Worm (Caenorhabditis elegans): ENCODE results near the gene gtl-2.

DNA sequence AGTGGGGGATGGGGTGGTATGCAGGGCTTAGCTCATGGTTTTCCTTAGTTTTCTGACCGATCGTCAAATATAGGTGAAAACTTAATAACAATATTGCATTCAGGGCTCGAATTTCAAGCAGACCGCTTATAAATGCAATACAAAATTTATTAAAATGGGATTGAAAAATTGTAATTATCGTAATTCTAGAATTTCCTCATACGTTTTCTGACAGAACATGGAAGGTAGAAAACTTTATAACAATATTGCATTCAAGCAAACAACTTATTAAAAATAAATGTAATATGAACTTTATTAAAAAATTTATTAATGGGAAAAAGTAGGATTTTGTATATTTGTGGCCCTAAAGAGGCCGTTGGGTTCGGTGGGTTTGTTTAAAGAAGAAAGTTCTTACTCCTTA is 50.4 kb downstream of the gtl-2 start:
- TF ChIP-seq ztf-23 (GFP tag; IDR thresholded peaks at IDR 0.05), result no peak
- no peak for TF ChIP-seq flt-1 (GFP tag; IDR thresholded peaks at IDR 0.05)
- TF ChIP-seq klf-2 (GFP tag; conservative IDR thresholded peaks at IDR 0.05), result no peak
- TF ChIP-seq tab-1 (GFP tag; IDR thresholded peaks at IDR 0.05), result no peak
